Worm (Caenorhabditis elegans): Measurements from ENCODE around the gene cnnm-2.

Gene cnnm-2

ce11 chrX:8838176-8838575, 26.3 kb downstream of the cnnm-2 start:
- TF ChIP-seq hmbx-1 (tag; optimal IDR thresholded peaks at IDR 0.05) (no peak), hnd-1 (tag; optimal IDR thresholded peaks at IDR 0.05) (no peak), aly-1 (tag; optimal IDR thresholded peaks at IDR 0.05) (no peak), tbx-11 (GFP tag; IDR thresholded peaks at IDR 0.05) (no peak), ceh-36 (tag; optimal IDR thresholded peaks at IDR 0.05) (no peak), tra-4 (tag; optimal IDR thresholded peaks at IDR 0.05) (no peak), scrt-1 (GFP tag; IDR thresholded peaks at IDR 0.05) (no peak), ceh-13 (GFP tag; optimal IDR thresholded peaks at IDR 0.05) (no peak), pes-1 (GFP tag; IDR thresholded peaks at IDR 0.05) (no peak), ama-1 (optimal IDR thresholded peaks at IDR 0.05) (no peak), hmg-4 (GFP tag; optimal IDR thresholded peaks at IDR 0.05) (no peak), flt-1 (GFP tag; IDR thresholded peaks at IDR 0.05) (no peak), sea-1 (GFP tag; conservative IDR thresholded peaks at IDR 0.05) (no peak), ets-7 (tag; optimal IDR thresholded peaks at IDR 0.05) (no peak), B0310.2 (tag; optimal IDR thresholded peaks at IDR 0.05) (no peak)

- no peak for TF ChIP-seq hmg-4 (GFP tag; optimal IDR thresholded peaks at IDR 0.05)
- TF ChIP-seq F13C5.2 (tag; optimal IDR thresholded peaks at IDR 0.05): no peak
- no peak for TF ChIP-seq ceh-36 (tag; optimal IDR thresholded peaks at IDR 0.05)
- TF ChIP-seq tra-4 (tag; optimal IDR thresholded peaks at IDR 0.05): no peak
- TF ChIP-seq ama-1 (optimal IDR thresholded peaks at IDR 0.05): no peak
- TF ChIP-seq sea-1 (GFP tag; conservative IDR thresholded peaks at IDR 0.05): no peak
- TF ChIP-seq flt-1 (GFP tag; IDR thresholded peaks at IDR 0.05): no peak
- no peak for TF ChIP-seq hnd-1 (tag; optimal IDR thresholded peaks at IDR 0.05)
- TF ChIP-seq hmbx-1 (tag; optimal IDR thresholded peaks at IDR 0.05): no peak
These were observed 32.1 kb downstream of the cnnm-2 start, which contains the start of gene ubc-23 for ce11 chrX:8843988-8844387. TSS of gene ubc-23 (plus strand) at chrX:8844288.

- TF ChIP-seq tbx-11 (GFP tag; IDR thresholded peaks at IDR 0.05): no peak
- TF ChIP-seq ama-1 (optimal IDR thresholded peaks at IDR 0.05): no peak
- TF ChIP-seq ets-7 (tag; optimal IDR thresholded peaks at IDR 0.05): no peak
- TF ChIP-seq tra-4 (tag; optimal IDR thresholded peaks at IDR 0.05): no peak
- TF ChIP-seq aly-1 (tag; optimal IDR thresholded peaks at IDR 0.05): no peak
- no peak for TF ChIP-seq F13C5.2 (tag; optimal IDR thresholded peaks at IDR 0.05)
- TF ChIP-seq hmbx-1 (tag; optimal IDR thresholded peaks at IDR 0.05): no peak
- TF ChIP-seq pes-1 (GFP tag; IDR thresholded peaks at IDR 0.05): no peak
- no peak for TF ChIP-seq hmg-4 (GFP tag; optimal IDR thresholded peaks at IDR 0.05)
- TF ChIP-seq B0310.2 (tag; optimal IDR thresholded peaks at IDR 0.05): no peak
- no peak for TF ChIP-seq flt-1 (GFP tag; IDR thresholded peaks at IDR 0.05)
- no peak for TF ChIP-seq ceh-13 (GFP tag; optimal IDR thresholded peaks at IDR 0.05)
- TF ChIP-seq hnd-1 (tag; optimal IDR thresholded peaks at IDR 0.05): no peak
- no peak for TF ChIP-seq sea-1 (GFP tag; conservative IDR thresholded peaks at IDR 0.05)
- TF ChIP-seq tbx-37 (GFP tag; conservative IDR thresholded peaks at IDR 0.05): no peak
- no peak for TF ChIP-seq ceh-36 (tag; optimal IDR thresholded peaks at IDR 0.05)
- no peak for TF ChIP-seq scrt-1 (GFP tag; IDR thresholded peaks at IDR 0.05)
These were observed 34.7 kb downstream of the cnnm-2 start, which contains the start of gene C28G1.10 for ce11 chrX:8846447-8847237. TSS of gene C28G1.10 (plus strand) at chrX:8847122.

DNA sequence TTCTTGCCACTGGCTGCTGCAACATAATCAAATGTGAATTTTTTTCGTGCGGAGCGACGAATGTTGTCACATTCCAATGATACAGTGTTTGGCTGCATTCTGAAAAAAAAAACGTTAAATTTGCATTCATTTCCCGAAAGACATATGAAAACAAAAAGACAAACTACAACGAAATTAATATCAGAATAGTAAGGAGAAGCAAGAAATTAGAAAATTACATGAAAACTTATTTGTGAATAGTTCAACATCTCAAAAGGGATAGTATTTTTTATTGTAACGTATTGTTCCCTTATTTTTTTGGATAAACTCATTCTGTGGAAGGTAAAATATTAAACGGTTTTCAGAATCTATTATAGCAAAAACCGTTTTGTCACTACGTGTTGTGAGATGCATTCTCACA, 41.6 kb downstream of the cnnm-2 start, which contains the start of gene sprp-4:
TSS of gene sprp-4 (minus strand) at position 101 of the 400 bp plus-strand sequence.
- TF ChIP-seq pes-1 (GFP tag; IDR thresholded peaks at IDR 0.05): no peak
- no peak for TF ChIP-seq tra-4 (tag; optimal IDR thresholded peaks at IDR 0.05)
- no peak for TF ChIP-seq sea-1 (GFP tag; conservative IDR thresholded peaks at IDR 0.05)
- TF ChIP-seq F13C5.2 (tag; optimal IDR thresholded peaks at IDR 0.05): no peak
- no peak for TF ChIP-seq tbx-11 (GFP tag; IDR thresholded peaks at IDR 0.05)
- no peak for TF ChIP-seq scrt-1 (GFP tag; IDR thresholded peaks at IDR 0.05)
- no peak for TF ChIP-seq aly-1 (tag; optimal IDR thresholded peaks at IDR 0.05)
- TF ChIP-seq flt-1 (GFP tag; IDR thresholded peaks at IDR 0.05): no peak
- TF ChIP-seq hmg-4 (GFP tag; optimal IDR thresholded peaks at IDR 0.05): no peak
- no peak for TF ChIP-seq hnd-1 (tag; optimal IDR thresholded peaks at IDR 0.05)
- TF ChIP-seq hmbx-1 (tag; optimal IDR thresholded peaks at IDR 0.05): no peak
- TF ChIP-seq ama-1 (optimal IDR thresholded peaks at IDR 0.05): no peak
- no peak for TF ChIP-seq ceh-13 (GFP tag; optimal IDR thresholded peaks at IDR 0.05)
- TF ChIP-seq ets-7 (tag; optimal IDR thresholded peaks at IDR 0.05): no peak
- no peak for TF ChIP-seq B0310.2 (tag; optimal IDR thresholded peaks at IDR 0.05)
- no peak for TF ChIP-seq ceh-36 (tag; optimal IDR thresholded peaks at IDR 0.05)

- TF ChIP-seq ama-1 (optimal IDR thresholded peaks at IDR 0.05) (no peak), ets-7 (tag; optimal IDR thresholded peaks at IDR 0.05) (no peak), sea-1 (GFP tag; conservative IDR thresholded peaks at IDR 0.05) (no peak), tbx-11 (GFP tag; IDR thresholded peaks at IDR 0.05) (no peak), hmg-4 (GFP tag; optimal IDR thresholded peaks at IDR 0.05) (no peak), ceh-36 (tag; optimal IDR thresholded peaks at IDR 0.05) (no peak), pes-1 (GFP tag; IDR thresholded peaks at IDR 0.05) (no peak), scrt-1 (GFP tag; IDR thresholded peaks at IDR 0.05) (no peak), aly-1 (tag; optimal IDR thresholded peaks at IDR 0.05) (no peak), B0310.2 (tag; optimal IDR thresholded peaks at IDR 0.05) (no peak), F13C5.2 (tag; optimal IDR thresholded peaks at IDR 0.05) (no peak), hmbx-1 (tag; optimal IDR thresholded peaks at IDR 0.05) (no peak), tra-4 (tag; optimal IDR thresholded peaks at IDR 0.05) (no peak), tbx-37 (GFP tag; conservative IDR thresholded peaks at IDR 0.05) (no peak), hnd-1 (tag; optimal IDR thresholded peaks at IDR 0.05) (no peak), flt-1 (GFP tag; IDR thresholded peaks at IDR 0.05) (no peak), ceh-13 (GFP tag; optimal IDR thresholded peaks at IDR 0.05) (no peak)
These were observed 42.5 kb downstream of the cnnm-2 start for ce11 chrX:8854409-8854808.

- TF ChIP-seq flt-1 (GFP tag; IDR thresholded peaks at IDR 0.05) (no peak), ceh-13 (GFP tag; optimal IDR thresholded peaks at IDR 0.05) (no peak), tra-4 (tag; optimal IDR thresholded peaks at IDR 0.05) (no peak)
These were observed 46.2 kb downstream of the cnnm-2 start, which contains the start of gene C06E2.5 for ce11 chrX:8857904-8858612. TSS of gene C06E2.5 (minus strand) at chrX:8857954.

All from whole organism, early embryonic.